Fruit fly (Drosophila melanogaster) whole organism, embryonic: ENCODE data around the gene Upf2.

Source experiments
- CG10274 ChIP-seq: fragments of 200-800 bp; sonication (Bioruptor generic); optimal IDR thresholded peaks from 3 replicates; lab custom pipeline; 2017; ENCODE audit warnings: missing biosample characterization, mild to moderate bottlenecking, missing genetic modification characterization
- CG10543 ChIP-seq: fragments of 200-800 bp; sonication (Bioruptor generic); optimal IDR thresholded peaks from 3 replicates; lab custom pipeline; 2017; ENCODE audit warnings: missing biosample characterization, mild to moderate bottlenecking, missing genetic modification characterization, moderate library complexity
- CG11085 ChIP-seq: fragments of 200-800 bp; sonication (Bioruptor generic); IDR thresholded peaks from 2 replicates; pipeline ENCODE4 v1.3.6; 2022; ENCODE audit warnings: missing biosample characterization, missing genetic modification characterization
- CG12155 ChIP-seq: fragments of 200-800 bp; sonication (Bioruptor generic); optimal IDR thresholded peaks from 3 replicates; lab custom pipeline; 2016; ENCODE audit warnings: missing biosample characterization, missing genetic modification characterization
- CG12299 ChIP-seq: fragments of 200-800 bp; sonication (Bioruptor generic); optimal IDR thresholded peaks from 2 replicates; lab custom pipeline; 2018; ENCODE audit warnings: missing biosample characterization, mild to moderate bottlenecking, missing genetic modification characterization
- CG1233 ChIP-seq: fragments of 200-800 bp; sonication (Bioruptor generic); optimal IDR thresholded peaks from 4 replicates; lab custom pipeline; 2018; ENCODE audit warnings: missing biosample characterization, mild to moderate bottlenecking, missing genetic modification characterization
- CG12391 ChIP-seq: fragments of 200-800 bp; sonication (Bioruptor generic); optimal IDR thresholded peaks from 3 replicates; lab custom pipeline; 2018; ENCODE audit warnings: missing biosample characterization, mild to moderate bottlenecking, missing genetic modification characterization, moderate library complexity
- CG1529 ChIP-seq: fragments of 200-800 bp; sonication (Bioruptor generic); optimal IDR thresholded peaks from 3 replicates; lab custom pipeline; 2018; ENCODE audit warnings: missing biosample characterization, missing genetic modification characterization
- CG15601 ChIP-seq: fragments of 200-800 bp; sonication (Bioruptor generic); optimal IDR thresholded peaks from 3 replicates; lab custom pipeline; 2019; ENCODE audit warnings: missing biosample characterization, mild to moderate bottlenecking, missing genetic modification characterization, moderate library complexity
- CG16813 ChIP-seq: fragments of 200-800 bp; sonication (Bioruptor generic); IDR thresholded peaks from 3 replicates; pipeline ENCODE4 v1.3.6; 2022; ENCODE audit warnings: missing biosample characterization, missing genetic modification characterization; ENCODE audit not compliant: partially characterized antibody
- CG17829 ChIP-seq: fragments of 200-800 bp; optimal IDR thresholded peaks from 2 replicates; lab custom pipeline; 2019; ENCODE audit warnings: missing biosample characterization, mild to moderate bottlenecking, missing genetic modification characterization, moderate library complexity
- CG18599 ChIP-seq: fragments of 200-800 bp; sonication (Bioruptor generic); optimal IDR thresholded peaks from 3 replicates; lab custom pipeline; 2017; ENCODE audit warnings: missing biosample characterization, missing genetic modification characterization, mild to moderate bottlenecking, moderate library complexity, missing genetic modification reagents
- CG2120 ChIP-seq: fragments of 200-800 bp; sonication (Bioruptor generic); optimal IDR thresholded peaks from 3 replicates; lab custom pipeline; 2016; ENCODE audit warnings: missing biosample characterization, missing genetic modification characterization
- CG3726 ChIP-seq: fragments of 200-800 bp; sonication (Bioruptor generic); IDR thresholded peaks from 3 replicates; pipeline ENCODE4, ENCODE4 v1.3.6; 2022; ENCODE audit warnings: missing biosample characterization, missing genetic modification characterization
- CG3847 ChIP-seq: fragments of 200-800 bp; sonication (Bioruptor generic); IDR thresholded peaks from 2 replicates; pipeline ENCODE4 v1.3.6; 2022; ENCODE audit warnings: missing biosample characterization, missing genetic modification characterization
- CG5245 ChIP-seq: fragments of 200-800 bp; sonication (Bioruptor generic); optimal IDR thresholded peaks from 3 replicates; lab custom pipeline; 2016; ENCODE audit warnings: missing biosample characterization, missing genetic modification characterization
- CG6272 ChIP-seq: fragments of 200-800 bp; sonication (Bioruptor generic); IDR thresholded peaks from 2 replicates; pipeline ENCODE4 v1.3.6; 2022; ENCODE audit warnings: missing biosample characterization, missing genetic modification characterization
- CG7556 ChIP-seq: fragments of 200-800 bp; sonication (Bioruptor generic); optimal IDR thresholded peaks from 2 replicates; lab custom pipeline; 2017; ENCODE audit warnings: missing biosample characterization, mild to moderate bottlenecking, missing genetic modification characterization
- CG8765 ChIP-seq: fragments of 200-800 bp; sonication (Bioruptor generic); IDR thresholded peaks from 2 replicates; pipeline ENCODE4 v1.3.6; 2022; ENCODE audit warnings: missing biosample characterization, missing genetic modification characterization
- CG8944 ChIP-seq: fragments of 200-800 bp; sonication (Bioruptor generic); optimal IDR thresholded peaks from 3 replicates; lab custom pipeline; 2016; ENCODE audit warnings: missing biosample characterization, missing genetic modification characterization
- Dip2 ChIP-seq: fragments of 200-800 bp; sonication (Bioruptor generic); IDR thresholded peaks from 2 replicates; pipeline ENCODE4 v1.3.6; 2022; ENCODE audit warnings: missing biosample characterization, missing genetic modification characterization
- Doc3 ChIP-seq: fragments of 200-800 bp; sonication (Bioruptor generic); IDR thresholded peaks from 3 replicates; pipeline ENCODE4 v1.3.6; 2022; ENCODE audit warnings: missing biosample characterization, missing genetic modification characterization; ENCODE audit not compliant: partially characterized antibody
- Eip74EF ChIP-seq, 2 experiments: fragments of 200-800 bp in 1 of 2; fragments of >200 bp in 1 of 2; sonication (Bioruptor generic) in 1 of 2; optimal IDR thresholded peaks; 2 replicates each; lab custom pipeline; 2017 to 2019; ENCODE audit warnings: missing biosample characterization in 2 of 2, missing genetic modification characterization in 2 of 2, mild to moderate bottlenecking in 1 of 2, moderate library complexity in 1 of 2
- Hr3 ChIP-seq: fragments of 200-800 bp; sonication (Bioruptor generic); optimal IDR thresholded peaks from 3 replicates; lab custom pipeline; 2016; ENCODE audit warnings: missing biosample characterization, missing genetic modification characterization
- Hr51 ChIP-seq, 2 experiments: fragments of 200-800 bp; sonication (Bioruptor generic); optimal IDR thresholded peaks; 2 replicates in 1 of 2; 3 replicates in 1 of 2; lab custom pipeline; 2016 to 2018; ENCODE audit warnings: missing biosample characterization in 2 of 2, missing genetic modification characterization in 2 of 2, mild to moderate bottlenecking in 1 of 2, moderate library complexity in 1 of 2
- NC2α ChIP-seq: fragments of 200-800 bp; sonication (Bioruptor generic); optimal IDR thresholded peaks from 2 replicates; lab custom pipeline; 2016; ENCODE audit warnings: missing biosample characterization, missing genetic modification characterization
- Oaz ChIP-seq: fragments of 200-800 bp; sonication (Bioruptor generic); IDR thresholded peaks from 2 replicates; pipeline ENCODE4 v1.3.6; 2022; ENCODE audit warnings: missing biosample characterization, missing genetic modification characterization
- Optix ChIP-seq: fragments of 200-800 bp; sonication (Bioruptor generic); IDR thresholded peaks from 3 replicates; pipeline ENCODE4 v1.3.6; 2022; ENCODE audit warnings: missing biosample characterization, missing genetic modification characterization
- Poxn ChIP-seq: fragments of 200-800 bp; sonication (Bioruptor generic); IDR thresholded peaks from 2 replicates; pipeline ENCODE4 v1.3.6; 2022; ENCODE audit warnings: missing biosample characterization, missing genetic modification characterization
- Tbp ChIP-seq: fragments of >200 bp; optimal IDR thresholded peaks from 2 replicates; lab custom pipeline; 2018; ENCODE audit warnings: missing biosample characterization, missing genetic modification characterization
- bowl ChIP-seq: fragments of 200-800 bp; sonication (Bioruptor generic); IDR thresholded peaks from 2 replicates; pipeline ENCODE4 v1.3.6; 2022; ENCODE audit warnings: missing biosample characterization, missing genetic modification characterization
- cato ChIP-seq: fragments of 200-800 bp; sonication (Bioruptor generic); optimal IDR thresholded peaks from 2 replicates; lab custom pipeline; 2016; ENCODE audit warnings: missing biosample characterization, missing genetic modification characterization, borderline replicate concordance
- crc ChIP-seq: fragments of 200-800 bp; sonication (Bioruptor generic); optimal IDR thresholded peaks from 2 replicates; lab custom pipeline; 2016; ENCODE audit warnings: missing biosample characterization, missing genetic modification characterization
- en ChIP-seq: fragments of 200-800 bp; sonication (Bioruptor generic); optimal IDR thresholded peaks from 2 replicates; lab custom pipeline; 2016; ENCODE audit warnings: missing biosample characterization, missing genetic modification characterization
- eve ChIP-seq, 2 experiments: fragments of >200 bp; optimal IDR thresholded peaks; 2 replicates each; lab custom pipeline; 2017; ENCODE audit warnings: missing biosample characterization in 2 of 2, missing genetic modification characterization in 2 of 2
- h ChIP-seq: fragments of >200 bp; optimal IDR thresholded peaks from 2 replicates; lab custom pipeline; 2017
- ham ChIP-seq: fragments of 200-800 bp; sonication (Bioruptor generic); IDR thresholded peaks from 2 replicates; pipeline ENCODE4 v1.3.6; 2022; ENCODE audit warnings: missing biosample characterization, missing genetic modification characterization
- maf-S ChIP-seq: fragments of 200-800 bp; sonication (Bioruptor generic); optimal IDR thresholded peaks from 2 replicates; lab custom pipeline; 2016; ENCODE audit warnings: missing biosample characterization, missing genetic modification characterization
- mirr ChIP-seq: fragments of 200-800 bp; sonication (Bioruptor generic); optimal IDR thresholded peaks from 3 replicates; lab custom pipeline; 2018; ENCODE audit warnings: missing biosample characterization, mild to moderate bottlenecking, missing genetic modification characterization
- onecut ChIP-seq: fragments of 200-800 bp; sonication (Bioruptor generic); IDR thresholded peaks from 2 replicates; pipeline ENCODE4 v1.3.6; 2022; ENCODE audit warnings: missing biosample characterization, missing genetic modification characterization
- otp ChIP-seq: fragments of 200-800 bp; sonication (Bioruptor generic); IDR thresholded peaks from 3 replicates; pipeline ENCODE4, ENCODE4 v1.3.6; 2022; ENCODE audit warnings: missing biosample characterization, missing genetic modification characterization
- pho ChIP-seq: fragments of 200-800 bp; sonication (Bioruptor generic); optimal IDR thresholded peaks from 2 replicates; lab custom pipeline; 2016; ENCODE audit warnings: missing biosample characterization, missing genetic modification characterization
- slou ChIP-seq: fragments of 200-800 bp; sonication (Bioruptor generic); optimal IDR thresholded peaks from 3 replicates; lab custom pipeline; 2016; ENCODE audit warnings: missing biosample characterization, missing genetic modification characterization
- sqz ChIP-seq: fragments of 200-800 bp; sonication (Bioruptor generic); optimal IDR thresholded peaks from 3 replicates; lab custom pipeline; 2018; ENCODE audit warnings: missing biosample characterization, mild to moderate bottlenecking, missing genetic modification characterization
- stc ChIP-seq: fragments of 200-800 bp; sonication (Bioruptor generic); IDR thresholded peaks from 2 replicates; pipeline ENCODE4 v1.3.6; 2022; ENCODE audit warnings: missing biosample characterization, missing genetic modification characterization
- tna ChIP-seq: fragments of 200-800 bp; sonication (Bioruptor generic); IDR thresholded peaks from 2 replicates; pipeline ENCODE4 v1.3.6; 2022; ENCODE audit warnings: missing biosample characterization, missing genetic modification characterization; ENCODE audit not compliant: partially characterized antibody
- toy ChIP-seq: fragments of 200-800 bp; sonication (Bioruptor generic); IDR thresholded peaks from 2 replicates; pipeline ENCODE4 v1.3.6; 2022; ENCODE audit warnings: missing biosample characterization, missing genetic modification characterization
- ttk ChIP-seq: fragments of 200-800 bp; sonication (Bioruptor generic); IDR thresholded peaks from 2 replicates; pipeline ENCODE4 v2.1.2; 2022; ENCODE audit warnings: missing biosample characterization, missing genetic modification characterization
- yki ChIP-seq: fragments of >200 bp; optimal IDR thresholded peaks from 3 replicates; lab custom pipeline; 2018
- zf30C ChIP-seq: fragments of 200-800 bp; sonication (Bioruptor generic); optimal IDR thresholded peaks from 3 replicates; lab custom pipeline; 2018; ENCODE audit warnings: missing biosample characterization, mild to moderate bottlenecking, missing genetic modification characterization

Upf2 gene

DNA sequence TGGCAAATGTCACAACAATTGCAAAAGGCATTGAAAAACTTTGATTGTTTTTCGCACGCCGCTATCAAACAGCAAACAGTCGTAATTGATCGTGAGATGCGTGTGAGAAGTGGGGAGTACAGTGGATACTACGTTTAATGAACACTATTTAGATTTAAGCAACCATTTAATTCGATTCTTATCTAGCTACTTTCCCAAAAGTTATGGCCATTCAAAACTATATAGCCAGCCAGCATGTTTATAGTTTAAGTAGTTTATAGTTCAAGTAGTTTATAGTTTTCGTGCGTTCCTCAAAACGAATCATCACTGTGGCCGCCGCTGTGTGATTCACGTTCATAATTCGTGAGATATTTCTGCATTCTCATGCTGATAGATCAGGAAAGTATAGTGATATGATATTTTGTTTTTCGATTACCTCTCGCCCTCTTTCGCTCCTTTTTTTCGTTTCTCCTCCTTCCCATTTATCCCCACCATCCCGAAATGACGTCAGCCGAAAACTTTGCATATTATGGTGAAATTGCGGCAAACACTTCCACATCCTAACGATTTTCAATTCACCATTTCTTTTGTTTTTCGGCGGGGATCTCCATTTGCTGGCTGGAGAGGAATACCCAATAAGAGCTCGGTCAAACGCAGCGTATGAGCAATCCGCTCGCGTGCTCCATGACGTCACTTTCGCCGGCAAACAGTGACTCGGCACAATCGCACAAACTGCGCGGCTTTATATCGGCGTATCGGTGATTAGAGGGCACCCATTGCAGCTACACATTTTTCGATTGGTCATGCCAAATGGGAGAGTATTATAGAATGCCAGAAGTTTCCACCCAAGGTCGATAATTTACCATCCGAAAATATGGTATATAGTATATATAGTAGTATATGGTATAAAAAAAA, 38.4 kb upstream of the Upf2 start (continued):
- no peak for TF ChIP-seq Optix (GFP tag; lab: Robert Waterston, UW)
- no peak for TF ChIP-seq mirr
- TF ChIP-seq CG16813 (GFP tag; lab: Robert Waterston, UW) = no peak
- peak in 1 of 2 experiments; percentile 66 for TF ChIP-seq Hr51 (GFP tag; optimal IDR thresholded peaks at IDR 0.05; lab: Kevin White, UChicago)
- TF ChIP-seq sqz (GFP tag; lab: Kevin White, UChicago) = no peak
- no peak for TF ChIP-seq CG1529 (GFP tag; lab: Kevin White, UChicago)
- TF ChIP-seq Tbp = no peak
- no peak for TF ChIP-seq otp (GFP tag; lab: Robert Waterston, UW)
- no peak for TF ChIP-seq CG3726 (GFP tag; lab: Robert Waterston, UW)
- TF ChIP-seq NC2α = no peak
- no peak for TF ChIP-seq CG5245 (GFP tag; lab: Kevin White, UChicago)
- TF ChIP-seq cato (GFP tag; lab: Kevin White, UChicago) = no peak
- peak; percentile 29 for TF ChIP-seq CG17829
- peak; percentile 91 for TF ChIP-seq CG2120 (GFP tag; lab: Kevin White, UChicago)
- TF ChIP-seq CG12155 (GFP tag; lab: Kevin White, UChicago) = peak; percentile 63
- no peak for TF ChIP-seq Hr3 (GFP tag; lab: Kevin White, UChicago)
- no peak for TF ChIP-seq h (lab: Kevin White, UChicago)
- no peak for TF ChIP-seq Dip2
- peak; percentile 43; the same call in 1 of the 2 replicates for TF ChIP-seq CG3847
- peak; percentile 72 for TF ChIP-seq Poxn
- TF ChIP-seq ttk (GFP tag; lab: Robert Waterston, UW) = peak; percentile 25; the same call in 1 of the 2 replicates
- TF ChIP-seq bowl (GFP tag; lab: Robert Waterston, UW) = no peak
- TF ChIP-seq pho (GFP tag; lab: Kevin White, UChicago) = peak; percentile 62
- peak; percentile 44 for TF ChIP-seq CG12391 (tag; lab: Kevin White, UChicago)
- peak; percentile 55 for TF ChIP-seq Oaz
- TF ChIP-seq maf-S (GFP tag; lab: Kevin White, UChicago) = peak; percentile 67
- no peak for TF ChIP-seq crc
- TF ChIP-seq yki (lab: Kevin White, UChicago) = no peak
- TF ChIP-seq CG8944 (GFP tag; lab: Kevin White, UChicago) = peak; percentile 36
- no peak for TF ChIP-seq CG15601 (tag; lab: Kevin White, UChicago)
- peak; percentile 38 for TF ChIP-seq CG10274 (GFP tag; lab: Kevin White, UChicago)
- TF ChIP-seq CG8765 = no peak; the same call in 1 of the 2 replicates
- no peak for TF ChIP-seq en (GFP tag; lab: Kevin White, UChicago)
- no peak for TF ChIP-seq CG6272 (GFP tag; lab: Robert Waterston, UW)
- TF ChIP-seq CG7556 (GFP tag; lab: Kevin White, UChicago) = peak; percentile 33
- TF ChIP-seq eve (GFP tag; optimal IDR thresholded peaks at IDR 0.05; lab: Kevin White, UChicago) = no peak
- TF ChIP-seq CG10543 (GFP tag; lab: Kevin White, UChicago) = no peak
- no peak for TF ChIP-seq onecut
- no peak for TF ChIP-seq zf30C (GFP tag; lab: Kevin White, UChicago)
- no peak for TF ChIP-seq ham (GFP tag; lab: Robert Waterston, UW)
- TF ChIP-seq toy (GFP tag; lab: Robert Waterston, UW) = peak; percentile 45; the same call in 1 of the 2 replicates
- TF ChIP-seq CG11085 (GFP tag; lab: Robert Waterston, UW) = peak; percentile 52; the same call in 1 of the 2 replicates
- TF ChIP-seq Eip74EF (GFP tag; optimal IDR thresholded peaks at IDR 0.05; lab: Kevin White, UChicago) = no peak
- TF ChIP-seq tna (GFP tag; lab: Robert Waterston, UW) = no peak
- no peak for TF ChIP-seq Doc3 (GFP tag; lab: Robert Waterston, UW)
- no peak for TF ChIP-seq CG1233 (GFP tag; lab: Kevin White, UChicago)
- TF ChIP-seq CG18599 (GFP tag; lab: Kevin White, UChicago) = peak; percentile 82
- no peak for TF ChIP-seq slou (GFP tag; lab: Kevin White, UChicago)
- TF ChIP-seq stc (GFP tag; lab: Robert Waterston, UW) = peak; percentile 33; the same call in 1 of the 2 replicates
- TF ChIP-seq CG12299 (tag; lab: Kevin White, UChicago) = no peak
